Worm (Caenorhabditis elegans): Measurements from ENCODE around the gene W09H1.1.

W09H1.1 gene

ce11 chrII:13174435-13174834 is 6.9 kb downstream of the W09H1.1 start:
- no peak for TF ChIP-seq unc-62 (GFP tag; optimal IDR thresholded peaks at IDR 0.05)

- no peak for TF ChIP-seq unc-62 (GFP tag; optimal IDR thresholded peaks at IDR 0.05)
Measured at ce11 chrII:13170696-13171095, 10.7 kb downstream of the W09H1.1 start.

DNA sequence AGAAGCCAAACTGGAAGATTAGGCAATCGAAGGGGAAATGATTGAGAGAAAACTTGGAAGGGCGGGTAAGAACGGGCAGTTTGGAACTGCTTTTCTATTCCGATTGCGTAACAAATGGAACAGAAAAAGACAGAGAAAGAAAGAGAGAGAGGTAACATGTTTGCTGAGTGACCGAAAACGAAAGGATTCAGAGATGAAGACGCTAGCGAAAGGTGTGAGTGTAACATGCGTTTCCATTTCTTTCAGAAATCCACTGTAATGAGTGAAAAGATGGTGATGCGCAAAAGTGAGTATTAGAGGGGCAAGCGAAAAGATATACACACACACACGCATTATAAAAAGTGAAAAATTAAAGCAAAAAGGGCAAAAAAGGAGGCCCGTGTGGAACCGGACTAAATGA is 13.9 kb downstream of the W09H1.1 start:
- no peak for TF ChIP-seq unc-62 (GFP tag; optimal IDR thresholded peaks at IDR 0.05)

DNA sequence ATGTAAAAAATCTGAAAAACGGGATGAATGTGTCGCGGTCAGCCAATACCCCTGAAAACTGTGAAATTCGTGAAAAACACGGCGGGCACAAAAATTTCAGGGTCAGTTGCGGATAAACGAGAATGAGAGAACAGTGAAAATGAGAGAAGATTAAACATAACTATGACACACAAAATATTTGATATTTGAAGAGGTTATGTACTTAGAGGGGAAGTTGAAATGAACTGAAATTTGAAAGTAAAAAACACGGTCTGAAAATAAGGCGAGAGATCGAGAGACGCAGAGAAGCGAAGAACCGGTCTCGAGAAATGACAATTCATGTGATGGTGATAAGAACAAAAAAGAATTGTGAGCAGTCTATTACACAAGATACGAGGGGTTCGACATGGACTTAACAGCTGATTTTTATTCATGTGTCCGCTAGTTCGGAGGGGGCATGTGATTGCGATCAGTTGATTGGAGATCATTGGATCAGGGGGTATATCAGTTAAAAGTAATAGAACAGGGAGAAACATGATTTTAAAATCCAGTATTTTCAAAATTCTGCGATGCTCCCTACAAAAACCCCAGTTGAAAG is 15.6 kb downstream of the W09H1.1 start, which contains the start of gene moe-3:
moe-3 (minus strand) TSS at position 51 of the 577 bp plus-strand sequence.
- no peak for TF ChIP-seq unc-62 (GFP tag; optimal IDR thresholded peaks at IDR 0.05)

DNA sequence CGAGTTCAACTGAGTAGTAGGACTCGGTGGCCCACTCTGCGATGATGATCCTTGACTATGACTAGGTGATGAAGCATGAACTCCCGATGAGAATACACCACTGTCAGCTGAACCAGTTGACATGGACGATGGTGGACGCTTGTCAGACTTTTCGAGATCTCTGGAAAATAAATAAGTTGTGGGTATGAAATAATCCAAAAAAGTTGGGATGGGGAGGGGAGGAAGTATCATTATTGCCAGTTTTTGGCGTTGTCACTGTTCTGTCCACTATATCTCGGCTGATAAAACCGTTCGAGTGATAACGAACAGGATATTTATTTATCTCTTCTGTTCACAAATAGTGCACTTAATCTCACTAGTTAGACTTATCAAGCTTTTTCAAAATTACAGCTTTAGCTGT is 17.3 kb downstream of the W09H1.1 start:
- no peak for TF ChIP-seq unc-62 (GFP tag; optimal IDR thresholded peaks at IDR 0.05)

DNA sequence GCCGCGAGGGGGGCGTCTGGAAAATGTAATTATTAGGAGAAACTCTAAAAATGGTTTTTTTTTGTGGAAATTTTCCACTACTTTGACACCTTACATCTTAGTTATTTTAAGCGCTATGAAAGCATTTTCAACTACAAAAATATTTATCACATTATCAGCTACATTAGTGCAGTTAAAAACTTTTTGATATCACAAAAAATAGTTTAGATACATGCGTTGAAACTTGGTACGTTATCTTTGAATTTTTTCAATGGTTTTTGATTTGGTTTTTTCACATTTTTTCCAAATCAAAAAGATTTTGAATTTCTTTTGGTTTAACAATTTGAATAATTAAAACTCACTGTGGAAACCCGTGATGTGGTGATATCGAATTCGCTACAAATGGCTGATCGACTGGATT is 18.4 kb downstream of the W09H1.1 start:
- TF ChIP-seq unc-62 (GFP tag; optimal IDR thresholded peaks at IDR 0.05): no peak

- no peak for TF ChIP-seq unc-62 (GFP tag; optimal IDR thresholded peaks at IDR 0.05)
Measured at ce11 chrII:13159869-13160268, 21.5 kb downstream of the W09H1.1 start.

DNA sequence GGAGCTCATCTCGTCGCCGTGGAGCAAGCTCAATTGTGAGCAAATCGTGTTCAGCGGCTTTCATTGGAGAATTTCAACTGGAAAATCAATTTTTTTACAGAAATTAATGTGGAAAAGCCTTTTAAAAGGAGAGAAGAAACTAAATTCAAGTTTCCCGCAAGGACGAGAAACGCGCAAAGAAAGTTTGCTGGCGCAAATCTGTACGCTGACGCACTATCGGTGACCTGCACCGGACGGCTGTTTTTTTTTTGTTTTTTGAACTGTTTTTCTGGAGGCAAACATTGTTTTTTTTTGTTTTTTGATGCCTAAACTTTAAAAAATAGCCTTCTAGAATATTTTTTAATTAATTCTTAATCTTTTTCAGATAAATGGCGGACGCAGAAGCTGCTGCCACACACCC is 24.4 kb downstream of the W09H1.1 start, which contains the start of the genes hpr-17 and F32A11.1:
hpr-17 (minus strand) TSS at position 77 of the 400 bp plus-strand sequence.
F32A11.1 (plus strand) TSS at position 359 of the 400 bp plus-strand sequence.
- no peak for TF ChIP-seq unc-62 (GFP tag; optimal IDR thresholded peaks at IDR 0.05)

ce11 chrII:13156071-13156470 is 25.3 kb downstream of the W09H1.1 start:
- no peak for TF ChIP-seq unc-62 (GFP tag; optimal IDR thresholded peaks at IDR 0.05)

DNA sequence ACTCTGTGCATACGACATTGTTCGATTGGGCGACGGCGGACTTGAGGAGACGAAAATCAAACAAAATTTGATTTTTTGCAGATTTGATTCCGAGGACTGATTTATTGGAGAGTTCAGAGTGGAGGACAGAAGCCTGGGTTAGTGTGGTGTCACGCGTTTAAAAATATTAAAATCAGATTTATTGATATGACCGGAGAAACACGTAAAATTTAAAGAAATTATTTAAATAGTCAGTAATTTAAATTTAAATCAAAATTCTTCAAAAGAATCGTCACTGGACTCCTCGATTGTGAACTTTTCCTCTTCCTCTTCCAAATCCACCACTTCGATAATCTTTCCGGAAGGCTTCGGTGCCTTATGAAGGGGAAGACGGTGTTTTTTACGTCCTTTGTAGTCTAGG is 28.1 kb downstream of the W09H1.1 start, which contains the start of gene spe-18:
spe-18 (minus strand) TSS at position 101 of the 400 bp plus-strand sequence.
- TF ChIP-seq unc-62 (GFP tag; optimal IDR thresholded peaks at IDR 0.05): no peak

DNA sequence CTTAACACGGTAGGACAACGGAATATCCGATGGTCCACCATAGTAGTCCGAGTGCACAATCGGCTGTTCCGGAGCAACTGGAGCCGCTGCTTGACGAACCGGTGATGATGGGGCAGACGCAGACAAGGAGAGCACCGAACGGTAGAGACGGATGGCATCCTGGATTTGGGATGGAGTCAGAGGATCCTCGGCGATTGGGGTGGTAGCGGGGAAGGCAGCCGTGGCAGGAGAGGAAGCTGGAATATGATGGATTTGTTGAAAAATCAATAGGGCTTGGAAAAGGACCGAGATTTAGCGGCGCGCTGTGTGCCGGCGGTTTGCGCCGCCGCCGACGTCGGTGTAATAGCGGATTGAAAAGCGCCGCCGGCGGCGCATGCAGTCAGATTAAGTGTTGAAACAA is 29.0 kb downstream of the W09H1.1 start:
- TF ChIP-seq unc-62 (GFP tag; optimal IDR thresholded peaks at IDR 0.05): no peak

ce11 chrII:13149965-13150364 is 31.4 kb downstream of the W09H1.1 start:
- no peak for TF ChIP-seq unc-62 (GFP tag; optimal IDR thresholded peaks at IDR 0.05)

DNA sequence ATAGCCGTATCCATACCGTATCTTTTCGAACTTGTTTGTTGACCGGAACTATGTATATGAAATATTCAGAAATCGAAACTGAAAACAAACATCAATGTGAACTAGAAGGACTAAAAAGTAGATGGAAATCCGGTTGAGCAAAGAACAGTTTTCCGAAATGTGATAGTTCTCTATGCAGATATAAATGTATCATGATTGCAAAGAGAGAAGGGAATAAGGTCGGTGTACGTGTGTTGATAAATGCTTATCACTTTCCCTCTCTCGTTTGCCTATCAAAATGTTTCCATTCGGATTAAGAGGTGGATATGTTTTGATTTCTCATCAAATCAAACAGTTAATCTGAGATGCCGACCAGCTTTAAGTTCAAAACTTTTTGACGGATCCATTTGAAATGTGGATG is 33.1 kb downstream of the W09H1.1 start:
- TF ChIP-seq unc-62 (GFP tag; optimal IDR thresholded peaks at IDR 0.05): no peak

ce11 chrII:13145204-13145603 is 36.2 kb downstream of the W09H1.1 start, which contains the start of gene mltn-1:
mltn-1 (minus strand) TSS chrII:13145225.
- TF ChIP-seq unc-62 (GFP tag; optimal IDR thresholded peaks at IDR 0.05): no peak

DNA sequence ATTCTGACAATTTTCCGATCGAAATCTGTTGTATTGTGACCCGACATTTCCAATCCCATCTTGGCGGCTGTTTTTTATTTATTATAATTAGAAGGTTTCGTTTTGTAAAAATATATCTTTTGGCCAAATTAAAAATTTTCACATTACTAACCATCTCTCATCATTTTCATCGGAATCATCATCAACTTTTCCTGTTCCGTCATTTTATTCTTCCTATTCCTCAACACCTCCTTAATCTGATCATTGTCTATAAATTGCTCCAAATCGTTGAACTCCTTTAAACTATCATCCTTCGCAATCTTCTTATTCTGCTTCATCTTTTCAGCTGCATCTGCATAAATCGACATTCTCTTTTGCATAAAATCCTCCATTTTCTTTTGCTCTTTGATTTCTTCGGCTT is 39.0 kb downstream of the W09H1.1 start:
- no peak for TF ChIP-seq unc-62 (GFP tag; optimal IDR thresholded peaks at IDR 0.05)

- TF ChIP-seq unc-62 (GFP tag; optimal IDR thresholded peaks at IDR 0.05): no peak
Measured at ce11 chrII:13139573-13139972, 41.8 kb downstream of the W09H1.1 start.

- TF ChIP-seq unc-62 (GFP tag; optimal IDR thresholded peaks at IDR 0.05): no peak
Measured at ce11 chrII:13130576-13130975, 50.8 kb downstream of the W09H1.1 start.

ce11 chrII:13129602-13130001 is 51.8 kb downstream of the W09H1.1 start, which contains the start of gene F29C12.6:
F29C12.6 (plus strand) TSS chrII:13129902.
- TF ChIP-seq unc-62 (GFP tag; optimal IDR thresholded peaks at IDR 0.05): no peak
